Worm (Caenorhabditis elegans): ENCODE results near the gene aptf-2.

DNA sequence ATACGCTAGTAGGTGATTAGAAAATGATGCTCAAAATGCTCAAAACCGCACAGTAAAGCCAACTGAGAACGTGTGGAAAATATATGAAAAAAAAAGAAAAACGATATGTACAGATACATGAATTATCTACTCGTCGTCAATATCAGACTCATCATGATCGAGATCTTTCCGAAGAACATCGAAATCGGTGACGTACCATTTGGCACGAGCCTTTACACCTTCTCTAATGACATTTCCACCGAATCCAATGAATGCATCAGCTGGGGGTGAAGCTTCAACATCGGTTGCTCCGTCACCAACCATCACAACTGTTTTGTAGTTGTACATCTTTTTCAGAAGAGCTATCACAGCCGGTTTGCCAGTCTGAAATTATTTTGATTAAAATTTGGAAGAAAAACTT is 26.6 kb downstream of the aptf-2 start:
- TF ChIP-seq med-1 (GFP tag; optimal IDR thresholded peaks at IDR 0.05; ENCODE audit: insufficient read depth) (no peak), ztf-29 (GFP tag; IDR thresholded peaks at IDR 0.05) (no peak), ztf-23 (GFP tag; IDR thresholded peaks at IDR 0.05) (no peak), tab-1 (GFP tag; IDR thresholded peaks at IDR 0.05) (no peak)
